Worm (Caenorhabditis elegans) whole organism, late embryonic: Measurements from ENCODE around the gene C08E8.9.

Source experiments
- ceh-6 ChIP-seq: fragments of 200-800 bp; sonication (Bioruptor generic); optimal IDR thresholded peaks from 2 replicates; lab custom pipeline; 2018; ENCODE audit warnings: mild to moderate bottlenecking, missing genetic modification characterization, missing compliant biosample characterization
- hlh-30 ChIP-seq: sonication (generic microtip); optimal IDR thresholded peaks from 2 replicates; lab custom pipeline; 2017; ENCODE audit warnings: antibody characterized with exemption, missing genetic modification characterization, missing compliant biosample characterization; ENCODE audit not compliant: insufficient read depth
- nfya-1 ChIP-seq: sonication (generic microtip); optimal IDR thresholded peaks from 2 replicates; lab custom pipeline; 2017; ENCODE audit warnings: missing genetic modification characterization, mild to moderate bottlenecking, missing compliant biosample characterization, antibody characterized with exemption, moderate library complexity
- pqm-1 ChIP-seq: sonication (generic microtip); optimal IDR thresholded peaks from 2 replicates; lab custom pipeline; 2016; ENCODE audit warnings: missing genetic modification characterization, missing compliant biosample characterization
- rnt-1 ChIP-seq: sonication (generic microtip); optimal IDR thresholded peaks from 2 replicates; lab custom pipeline; 2016; ENCODE audit warnings: missing genetic modification characterization, missing compliant biosample characterization
- unc-55 ChIP-seq: sonication (generic microtip); optimal IDR thresholded peaks from 2 replicates; lab custom pipeline; 2017; ENCODE audit warnings: missing biosample characterization, missing genetic modification reagents, missing genetic modification characterization

DNA sequence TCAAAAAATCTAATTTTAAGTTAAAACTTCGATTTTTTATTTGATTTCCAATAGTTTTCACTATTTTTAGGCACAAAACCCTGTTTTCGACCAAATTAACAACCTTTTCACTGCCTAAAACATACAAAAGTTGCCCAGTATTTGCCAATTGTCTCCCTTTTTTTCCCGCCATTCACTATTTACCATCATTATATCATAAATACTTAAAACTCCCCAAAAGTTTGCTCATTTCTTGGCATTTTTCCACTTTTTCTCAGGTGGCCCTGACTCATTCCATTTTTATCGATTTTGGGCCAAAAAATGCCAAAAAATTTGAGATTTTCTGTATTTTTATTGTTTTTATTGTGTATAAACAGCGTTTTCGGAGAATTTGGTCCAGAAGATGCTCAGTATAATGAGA lies 49.4 kb downstream of the C08E8.9 start, which contains the start of gene txt-8:
- no peak for TF ChIP-seq nfya-1 (tag; lab: Kevin White, UChicago)
- TF ChIP-seq unc-55 = no peak
- no peak for TF ChIP-seq hlh-30 (tag; lab: Kevin White, UChicago)
- TF ChIP-seq rnt-1 (tag; lab: Kevin White, UChicago) = no peak
- no peak for TF ChIP-seq pqm-1 (tag; lab: Kevin White, UChicago)
- TF ChIP-seq ceh-6 (GFP tag; lab: Kevin White, UChicago) = no peak
